Worm (Caenorhabditis elegans): ENCODE data around the gene lgc-12.
A peak's percentile ranks its signal among the peaks of the same experiment; 100 is the strongest.

lgc-12 gene

DNA sequence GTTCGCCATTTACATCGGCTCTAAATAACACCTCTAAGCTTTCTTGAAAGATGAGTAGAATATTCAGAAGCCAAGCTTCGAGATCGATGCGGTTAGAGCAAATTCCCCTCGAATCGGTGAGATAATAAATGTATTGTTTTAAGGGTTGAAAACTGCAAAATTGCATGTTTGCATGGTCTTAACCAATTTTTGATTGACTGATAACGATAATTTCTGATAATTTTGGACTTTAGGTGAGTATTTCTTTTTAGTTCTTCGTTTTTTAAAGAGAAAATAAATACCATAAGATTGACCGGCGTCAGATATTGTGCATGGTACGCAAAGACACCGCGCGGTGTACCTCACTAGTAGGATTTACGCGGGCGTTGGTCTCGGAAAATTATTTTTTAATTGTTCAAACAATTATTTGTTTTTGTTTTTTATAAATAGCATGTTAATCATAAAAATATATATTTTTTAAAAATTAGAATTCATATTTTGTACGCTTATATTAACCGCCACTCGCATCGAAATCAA lies 22.2 kb downstream of the lgc-12 start, which contains the start of gene cup-5 (continued):
- TF ChIP-seq somi-1 (GFP tag; optimal IDR thresholded peaks at IDR 0.05) (no peak), D2030.7 (GFP tag; IDR thresholded peaks at IDR 0.05) (peak; percentile 45; the same call in 1 of the 2 replicates), F57C9.4 (tag; optimal IDR thresholded peaks at IDR 0.05) (no peak), dpl-1 (GFP tag; optimal IDR thresholded peaks at IDR 0.05) (peak; percentile 37), tbp1 (GFP tag; optimal IDR thresholded peaks at IDR 0.05) (no peak), F57A8.1 (GFP tag; optimal IDR thresholded peaks at IDR 0.05) (no peak), snpc-1.1 (tag; optimal IDR thresholded peaks at IDR 0.05; ENCODE audit: insufficient read depth) (peak; percentile 35), athp-1 (tag; optimal IDR thresholded peaks at IDR 0.05) (peak; percentile 90), rcor-1 (GFP tag; IDR thresholded peaks at IDR 0.05) (no peak), unc-62 (GFP tag; optimal IDR thresholded peaks at IDR 0.05) (no peak), madf-8 (GFP tag; conservative IDR thresholded peaks at IDR 0.05) (peak; percentile 48)

DNA sequence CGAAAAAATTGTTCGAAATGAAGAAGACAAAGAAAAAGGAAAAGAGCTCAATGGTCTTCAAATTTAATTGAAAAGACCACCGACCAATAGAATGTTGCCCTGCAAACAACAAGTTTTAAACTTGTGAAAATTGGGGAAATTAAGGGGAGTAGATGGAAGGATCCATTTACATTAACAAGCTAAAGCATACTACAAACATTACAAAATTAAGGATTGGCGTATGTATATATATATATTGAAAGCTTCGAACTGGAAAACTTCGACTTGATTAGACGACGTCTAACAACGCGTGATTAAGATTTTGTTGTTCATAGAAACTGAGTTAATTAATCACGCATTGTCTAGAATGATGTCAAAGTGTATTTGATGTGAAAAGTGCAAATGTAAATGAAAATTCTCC lies 26.2 kb downstream of the lgc-12 start, which contains the start of gene R13A5.15:
Gene R13A5.15, minus strand, starts transcription at position 101 of the 400 bp plus-strand sequence.
- TF ChIP-seq lin-26 (GFP tag; IDR thresholded peaks at IDR 0.05) = no peak
- TF ChIP-seq F55B11.4 (tag; optimal IDR thresholded peaks at IDR 0.05; ENCODE audit: borderline replicate concordance, insufficient read depth) = no peak
- no peak for TF ChIP-seq nhr-27 (tag; optimal IDR thresholded peaks at IDR 0.05)
- TF ChIP-seq F49E8.2 (tag; optimal IDR thresholded peaks at IDR 0.05; ENCODE audit: insufficient read depth) = no peak
- no peak for TF ChIP-seq F22D6.2 (tag; optimal IDR thresholded peaks at IDR 0.05)
- no peak for TF ChIP-seq ceh-100 (GFP tag; IDR thresholded peaks at IDR 0.05)
- TF ChIP-seq sptf-2 (GFP tag; optimal IDR thresholded peaks at IDR 0.05) = no peak
- TF ChIP-seq atf-7 (tag; optimal IDR thresholded peaks at IDR 0.05) = no peak
- TF ChIP-seq tbp1 (GFP tag; optimal IDR thresholded peaks at IDR 0.05) = no peak
- no peak for TF ChIP-seq aptf-2 (GFP tag; conservative IDR thresholded peaks at IDR 0.05)
- TF ChIP-seq mel-28 (tag; optimal IDR thresholded peaks at IDR 0.05; ENCODE audit: borderline replicate concordance) = no peak
- no peak for TF ChIP-seq D2030.7 (GFP tag; IDR thresholded peaks at IDR 0.05)
- TF ChIP-seq pha-4 (tag; optimal IDR thresholded peaks at IDR 0.05) = no peak
- no peak for TF ChIP-seq madf-6 (GFP tag; IDR thresholded peaks at IDR 0.05)
- no peak for TF ChIP-seq efl-1 (GFP tag; optimal IDR thresholded peaks at IDR 0.05)
- no peak for TF ChIP-seq athp-1 (tag; optimal IDR thresholded peaks at IDR 0.05)
- TF ChIP-seq ekl-4 (GFP tag; IDR thresholded peaks at IDR 0.05) = no peak

DNA sequence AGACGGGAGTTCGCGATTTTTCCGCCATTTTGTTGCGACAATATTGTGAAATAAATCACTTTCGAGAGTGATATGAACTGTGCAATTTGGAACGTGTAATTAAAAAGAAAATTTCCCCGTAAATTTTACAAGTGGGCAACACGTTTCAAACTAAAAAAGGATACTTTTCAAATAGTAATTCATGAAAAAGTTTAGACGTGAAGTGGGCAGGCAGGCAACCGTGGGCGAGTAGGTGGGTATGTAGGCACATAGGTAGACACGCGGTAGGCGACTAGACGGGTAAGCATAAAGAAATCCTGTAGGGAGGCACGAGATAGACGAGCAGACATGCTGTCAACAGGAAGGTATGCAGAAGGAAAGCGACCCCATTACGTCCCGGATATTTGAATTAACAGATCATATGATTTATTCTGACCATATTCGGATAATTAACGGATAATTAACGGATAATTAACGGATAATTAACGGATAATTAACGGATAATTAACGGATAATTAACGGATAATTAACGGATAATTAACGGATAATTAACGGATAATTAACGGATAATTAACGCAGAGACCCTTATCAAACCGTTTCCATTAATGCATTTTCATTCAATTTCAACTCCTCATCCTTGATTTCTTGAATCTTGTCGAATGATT lies 31.4 kb downstream of the lgc-12 start, which contains the start of gene R13A5.11:
Gene R13A5.11, minus strand, starts transcription at position 51 of the 644 bp plus-strand sequence.
- no peak for TF ChIP-seq atf-7 (tag; optimal IDR thresholded peaks at IDR 0.05)
- TF ChIP-seq ceh-91 (GFP tag; IDR thresholded peaks at IDR 0.05) = no peak
- TF ChIP-seq nhr-179 (tag; optimal IDR thresholded peaks at IDR 0.05) = no peak
- no peak for TF ChIP-seq ceh-79 (tag; optimal IDR thresholded peaks at IDR 0.05)
- no peak for TF ChIP-seq ztf-6 (GFP tag; IDR thresholded peaks at IDR 0.05)
- no peak for TF ChIP-seq him-1 (tag; optimal IDR thresholded peaks at IDR 0.05)
- no peak for TF ChIP-seq attf-6 (GFP tag; IDR thresholded peaks at IDR 0.05)
- TF ChIP-seq F23B12.7 (tag; optimal IDR thresholded peaks at IDR 0.05; ENCODE audit: insufficient read depth) = no peak
- no peak for TF ChIP-seq repo-1 (tag; optimal IDR thresholded peaks at IDR 0.05)
- TF ChIP-seq efl-1 (GFP tag; optimal IDR thresholded peaks at IDR 0.05) = no peak
- no peak for TF ChIP-seq let-607 (tag; optimal IDR thresholded peaks at IDR 0.05)
- no peak for TF ChIP-seq F37B4.10 (GFP tag; IDR thresholded peaks at IDR 0.05)
- no peak for TF ChIP-seq madf-3 (GFP tag; IDR thresholded peaks at IDR 0.05)
- no peak for TF ChIP-seq gei-17 (GFP tag; optimal IDR thresholded peaks at IDR 0.05)
- no peak for TF ChIP-seq tbx-9 (tag; optimal IDR thresholded peaks at IDR 0.05; ENCODE audit: borderline replicate concordance)
- no peak for TF ChIP-seq ztf-18 (tag; optimal IDR thresholded peaks at IDR 0.05)
